Worm (Caenorhabditis elegans): ENCODE data around the gene let-418.

ce11 chrV:5865085-5865484, 38.5 kb downstream of the let-418 start, which contains the start of gene F26F12.5:
- TF ChIP-seq zag-1 (tag; optimal IDR thresholded peaks at IDR 0.05) (no peak), egl-27 (tag; optimal IDR thresholded peaks at IDR 0.05) (no peak), snpc-4 (tag; optimal IDR thresholded peaks at IDR 0.05) (no peak), elt-1 (tag; optimal IDR thresholded peaks at IDR 0.05) (no peak), ama-1 (optimal IDR thresholded peaks at IDR 0.05) (no peak), lsy-2 (tag; optimal IDR thresholded peaks at IDR 0.05) (no peak), gmeb-1 (tag; optimal IDR thresholded peaks at IDR 0.05) (no peak), ZK546.5 (tag; optimal IDR thresholded peaks at IDR 0.05) (no peak), nhr-129 (tag; optimal IDR thresholded peaks at IDR 0.05) (no peak), nhr-237 (tag; optimal IDR thresholded peaks at IDR 0.05) (no peak), unc-39 (tag; optimal IDR thresholded peaks at IDR 0.05) (no peak), aly-2 (tag; optimal IDR thresholded peaks at IDR 0.05) (no peak), nhr-77 (tag; optimal IDR thresholded peaks at IDR 0.05) (no peak)

All from whole organism, L2 larva.